Worm (Caenorhabditis elegans) whole organism, young adult: ENCODE data around the gene ergi-3.
A peak's percentile ranks its signal among the peaks of the same experiment; 100 is the strongest.

Experiments
- B0019.2 ChIP-seq: fragments of 200-800 bp; sonication (Bioruptor generic); conservative IDR thresholded peaks from 2 replicates; pipeline ENCODE4 v1.3.6; 2022; ENCODE audit warnings: missing genetic modification reagents, missing genetic modification characterization, missing compliant biosample characterization
- F10E7.11 ChIP-seq: sonication (generic microtip); optimal IDR thresholded peaks from 2 replicates; lab custom pipeline; 2017; ENCODE audit warnings: mild to moderate bottlenecking, missing genetic modification characterization, moderate library complexity, missing compliant biosample characterization
- F22D6.2 ChIP-seq: sonication (generic microtip); optimal IDR thresholded peaks from 2 replicates; lab custom pipeline; 2016; ENCODE audit warnings: mild to moderate bottlenecking, missing genetic modification characterization, missing compliant biosample characterization
- F33H1.4 ChIP-seq: fragments of 200-800 bp; sonication (Bioruptor generic); IDR thresholded peaks from 2 replicates; pipeline ENCODE4 v1.3.6; 2022; ENCODE audit warnings: missing genetic modification reagents, missing genetic modification characterization, missing compliant biosample characterization
- F52B5.7 ChIP-seq: sonication (generic microtip); optimal IDR thresholded peaks from 2 replicates; lab custom pipeline; 2016; ENCODE audit warnings: mild to moderate bottlenecking, missing genetic modification characterization, missing compliant biosample characterization
- F55B11.4 ChIP-seq: sonication (generic microtip); optimal IDR thresholded peaks from 2 replicates; lab custom pipeline; 2016; ENCODE audit warnings: missing compliant biosample characterization, missing genetic modification characterization, borderline replicate concordance; ENCODE audit not compliant: insufficient read depth
- K11D2.4 ChIP-seq: fragments of 200-800 bp; sonication (Bioruptor generic); IDR thresholded peaks from 2 replicates; pipeline ENCODE4 v1.3.6; 2022; ENCODE audit warnings: missing genetic modification reagents, missing genetic modification characterization, missing compliant biosample characterization
- K12H6.12 ChIP-seq: fragments of 200-800 bp; sonication (Bioruptor generic); optimal IDR thresholded peaks from 2 replicates; lab custom pipeline; 2018; ENCODE audit warnings: mild to moderate bottlenecking, missing genetic modification characterization, missing compliant biosample characterization
- Y53F4B.3 ChIP-seq: fragments of 200-800 bp; sonication (Bioruptor generic); IDR thresholded peaks from 2 replicates; pipeline ENCODE4 v1.3.6; 2022; ENCODE audit warnings: missing genetic modification reagents, missing genetic modification characterization, missing compliant biosample characterization
- Y56A3A.18 ChIP-seq: fragments of 200-800 bp; sonication (Bioruptor generic); IDR thresholded peaks from 2 replicates; pipeline ENCODE4 v1.3.6; 2022; ENCODE audit warnings: missing genetic modification reagents, missing genetic modification characterization, missing compliant biosample characterization
- Y67H2A.10 ChIP-seq: fragments of 200-800 bp; sonication (Bioruptor generic); conservative IDR thresholded peaks from 2 replicates; pipeline ENCODE4 v1.3.6; 2022; ENCODE audit warnings: missing genetic modification reagents, missing genetic modification characterization, missing compliant biosample characterization
- akir-1 ChIP-seq: fragments of 200-800 bp; sonication (Bioruptor generic); optimal IDR thresholded peaks from 2 replicates; lab custom pipeline; 2018; ENCODE audit warnings: mild to moderate bottlenecking, missing genetic modification characterization, moderate library complexity, missing compliant biosample characterization
- athp-1 ChIP-seq: sonication (generic microtip); optimal IDR thresholded peaks from 2 replicates; lab custom pipeline; 2017; ENCODE audit warnings: mild to moderate bottlenecking, missing genetic modification characterization, missing compliant biosample characterization
- ccch-3 ChIP-seq: fragments of 200-800 bp; sonication (Bioruptor generic); optimal IDR thresholded peaks from 2 replicates; lab custom pipeline; 2018; ENCODE audit warnings: mild to moderate bottlenecking, missing genetic modification characterization, missing compliant biosample characterization
- cebp-1 ChIP-seq, 2 experiments: fragments of 200-800 bp in 1 of 2; sonication (Bioruptor generic) in 1 of 2; sonication (generic microtip) in 1 of 2; IDR thresholded peaks in 1 of 2; optimal IDR thresholded peaks in 1 of 2; 2 replicates each; pipeline versions ENCODE4 v1.3.6 to Lab custom; 2017 to 2022; ENCODE audit warnings: missing compliant biosample characterization in 2 of 2, missing genetic modification characterization in 2 of 2, mild to moderate bottlenecking in 1 of 2, missing genetic modification reagents in 1 of 2, moderate library complexity in 1 of 2
- cebp-2 ChIP-seq: fragments of 200-800 bp; sonication (Bioruptor generic); IDR thresholded peaks from 2 replicates; pipeline ENCODE4 v1.3.6; 2022; ENCODE audit warnings: missing genetic modification characterization, missing compliant biosample characterization
- ceh-91 ChIP-seq: fragments of 200-800 bp; sonication (Bioruptor generic); IDR thresholded peaks from 2 replicates; pipeline ENCODE4 v1.3.6; 2022; ENCODE audit warnings: missing genetic modification reagents, missing genetic modification characterization, missing compliant biosample characterization
- egl-18 ChIP-seq: fragments of 200-800 bp; sonication (Bioruptor generic); IDR thresholded peaks from 2 replicates; pipeline ENCODE4 v1.3.6; 2022; ENCODE audit warnings: missing genetic modification reagents, missing genetic modification characterization, missing compliant biosample characterization
- fkh-3 ChIP-seq: sonication (generic microtip); optimal IDR thresholded peaks from 2 replicates; lab custom pipeline; 2016; ENCODE audit warnings: mild to moderate bottlenecking, missing genetic modification characterization, missing compliant biosample characterization
- him-1 ChIP-seq: sonication (generic microtip); optimal IDR thresholded peaks from 2 replicates; lab custom pipeline; 2016; ENCODE audit warnings: missing genotype, missing genetic modification reagents, missing genetic modification characterization, missing compliant biosample characterization
- hmg-20 ChIP-seq: fragments of 200-800 bp; sonication (Bioruptor generic); IDR thresholded peaks from 2 replicates; pipeline ENCODE4 v1.3.6; 2022; ENCODE audit warnings: missing genetic modification reagents, missing genetic modification characterization, missing compliant biosample characterization
- lag-1 ChIP-seq: fragments of 200-800 bp; sonication (Bioruptor generic); IDR thresholded peaks from 2 replicates; pipeline ENCODE4 v1.3.6; 2022; ENCODE audit warnings: missing genetic modification reagents, missing genetic modification characterization, missing compliant biosample characterization
- lin-26 ChIP-seq: fragments of 200-800 bp; sonication (Bioruptor generic); IDR thresholded peaks from 2 replicates; pipeline ENCODE4 v1.3.6; 2022; ENCODE audit warnings: missing genetic modification reagents, missing genetic modification characterization, missing compliant biosample characterization
- lin-40 ChIP-seq: sonication (generic microtip); optimal IDR thresholded peaks from 2 replicates; lab custom pipeline; 2016; ENCODE audit warnings: missing genetic modification characterization, mild to moderate bottlenecking, missing compliant biosample characterization, missing genotype, missing genetic modification reagents
- lin-54 ChIP-seq: fragments of 200-800 bp; sonication (Bioruptor generic); optimal IDR thresholded peaks from 2 replicates; lab custom pipeline; 2018; ENCODE audit warnings: mild to moderate bottlenecking, missing genetic modification characterization, missing compliant biosample characterization
- lir-1 ChIP-seq: fragments of 200-800 bp; sonication (Bioruptor generic); conservative IDR thresholded peaks from 2 replicates; pipeline ENCODE4 v1.3.6; 2022; ENCODE audit warnings: missing genetic modification reagents, missing genetic modification characterization, missing compliant biosample characterization
- madf-10 ChIP-seq: sonication (generic microtip); optimal IDR thresholded peaks from 2 replicates; lab custom pipeline; 2016; ENCODE audit warnings: mild to moderate bottlenecking, missing genetic modification characterization, missing compliant biosample characterization
- madf-6 ChIP-seq: fragments of 200-800 bp; sonication (Bioruptor generic); IDR thresholded peaks from 2 replicates; pipeline ENCODE4 v1.3.6; 2022; ENCODE audit warnings: missing genetic modification reagents, missing genetic modification characterization, missing compliant biosample characterization
- mes-4 ChIP-seq: sonication (generic microtip); optimal IDR thresholded peaks from 2 replicates; lab custom pipeline; 2016; ENCODE audit warnings: missing genotype, missing genetic modification characterization, missing compliant biosample characterization
- mxl-1 ChIP-seq: sonication (generic microtip); optimal IDR thresholded peaks from 2 replicates; lab custom pipeline; 2016; ENCODE audit warnings: missing genetic modification characterization, missing compliant biosample characterization
- nfya-1 ChIP-seq: sonication (generic microtip); optimal IDR thresholded peaks from 2 replicates; lab custom pipeline; 2017; ENCODE audit warnings: antibody characterized with exemption, missing compliant biosample characterization, missing genetic modification characterization, borderline replicate concordance; ENCODE audit not compliant: insufficient read depth
- nfyb-1 ChIP-seq: fragments of 200-800 bp; sonication (Bioruptor generic); IDR thresholded peaks from 2 replicates; pipeline ENCODE4 v1.3.6; 2022; ENCODE audit warnings: missing genetic modification reagents, missing genetic modification characterization, missing compliant biosample characterization
- pbrm-1 ChIP-seq: fragments of 200-800 bp; sonication (Bioruptor generic); IDR thresholded peaks from 2 replicates; pipeline ENCODE4 v1.3.6; 2022; ENCODE audit warnings: missing genetic modification reagents, missing genetic modification characterization, missing compliant biosample characterization
- rec-8 ChIP-seq, 2 experiments: sonication (generic microtip); optimal IDR thresholded peaks; 2 replicates each; lab custom pipeline; 2016; ENCODE audit warnings: mild to moderate bottlenecking in 2 of 2, missing genetic modification characterization in 2 of 2, missing genetic modification reagents in 2 of 2, missing genotype in 2 of 2, missing biosample characterization in 1 of 2, missing compliant biosample characterization in 1 of 2, moderate library complexity in 1 of 2
- rpc-1 ChIP-seq, 2 experiments: fragments of 150-350 bp in 1 of 2; sonication (generic microtip) in 1 of 2; optimal IDR thresholded peaks; 2 replicates each; lab custom pipeline; 2014 to 2018; ENCODE audit warnings: missing biosample characterization in 1 of 2, missing genetic modification characterization in 1 of 2, missing genetic modification reagents in 1 of 2, missing genotype in 1 of 2
- sdz-38 ChIP-seq: sonication (generic microtip); optimal IDR thresholded peaks from 2 replicates; lab custom pipeline; 2016; ENCODE audit warnings: missing genotype, missing genetic modification characterization, missing compliant biosample characterization
- snpc-1.3 ChIP-seq: sonication (generic microtip); optimal IDR thresholded peaks from 2 replicates; lab custom pipeline; 2017; ENCODE audit warnings: missing genetic modification characterization, mild to moderate bottlenecking, missing compliant biosample characterization, antibody characterized with exemption, moderate library complexity, missing genotype, missing genetic modification reagents; ENCODE audit not compliant: insufficient read depth
- snpc-4 ChIP-seq, 5 experiments: fragments of 150-350 bp in 1 of 5; sonication (generic microtip) in 4 of 5; optimal IDR thresholded peaks; 2 replicates each; lab custom pipeline; 2014 to 2018; ENCODE audit warnings: missing genetic modification characterization in 5 of 5, missing biosample characterization in 3 of 5, antibody characterized with exemption in 2 of 5, mild to moderate bottlenecking in 2 of 5, missing compliant biosample characterization in 2 of 5, missing genotype in 2 of 5, moderate library complexity in 2 of 5, missing genetic modification reagents in 1 of 5
- somi-1 ChIP-seq: fragments of 200-800 bp; sonication (Bioruptor generic); optimal IDR thresholded peaks from 2 replicates; lab custom pipeline; 2018; ENCODE audit warnings: mild to moderate bottlenecking, missing genetic modification characterization, missing compliant biosample characterization
- tbp1 ChIP-seq: fragments of 200-800 bp; sonication (Bioruptor generic); optimal IDR thresholded peaks from 2 replicates; lab custom pipeline; 2018; ENCODE audit warnings: mild to moderate bottlenecking, missing genetic modification characterization, missing compliant biosample characterization
- unc-62 ChIP-seq: fragments of 150-350 bp; optimal IDR thresholded peaks from 2 replicates; lab custom pipeline; 2014; ENCODE audit warnings: missing biosample characterization, missing genetic modification reagents, missing genetic modification characterization
- zfh-2 ChIP-seq: fragments of 200-800 bp; sonication (Bioruptor generic); conservative IDR thresholded peaks from 2 replicates; pipeline ENCODE4 v1.3.6; 2022; ENCODE audit warnings: missing genetic modification reagents, missing genetic modification characterization, missing compliant biosample characterization
- zim-3 ChIP-seq: sonication (generic microtip); optimal IDR thresholded peaks from 2 replicates; lab custom pipeline; 2017; ENCODE audit warnings: mild to moderate bottlenecking, missing genetic modification characterization, moderate library complexity, missing compliant biosample characterization
- ztf-28 ChIP-seq: fragments of 200-800 bp; sonication (Bioruptor generic); IDR thresholded peaks from 2 replicates; pipeline ENCODE4 v1.3.6; 2022; ENCODE audit warnings: missing genetic modification reagents, missing genetic modification characterization, missing compliant biosample characterization

The ergi-3 gene

ce11 chrX:15607498-15608019 is 9.0 kb downstream of the ergi-3 start, which contains the start of gene nipi-3 (continued):
- TF ChIP-seq F10E7.11 (tag; lab: Kevin White, UChicago) (no peak), mes-4 (tag; lab: Kevin White, UChicago) (no peak), hmg-20 (GFP tag; lab: Robert Waterston, UW) (0 out of 2 replicates have a peak, but pooled peaks have one; percentile 35), Y67H2A.10 (GFP tag; lab: Robert Waterston, UW) (0 out of 2 replicates have a peak, but pooled peaks have one; percentile 17), rpc-1 (optimal IDR thresholded peaks at IDR 0.05; lab: Kevin White, UChicago) (no peak), rpc-1 (tag; optimal IDR thresholded peaks at IDR 0.05; lab: Kevin White, UChicago) (no peak), K12H6.12 (peak; percentile 92), nfya-1 (tag; lab: Kevin White, UChicago) (no peak), lin-54 (GFP tag; lab: Kevin White, UChicago) (peak; percentile 53), K11D2.4 (GFP tag; lab: Robert Waterston, UW) (peak; percentile 95), cebp-2 (GFP tag; lab: Robert Waterston, UW) (no peak), F22D6.2 (tag; lab: Kevin White, UChicago) (peak; percentile 61), B0019.2 (GFP tag; lab: Robert Waterston, UW) (no peak), Y56A3A.18 (GFP tag; lab: Robert Waterston, UW) (peak; percentile 69; the same call in 1 of the 2 replicates), ccch-3 (GFP tag; lab: Kevin White, UChicago) (no peak), zim-3 (tag; lab: Kevin White, UChicago) (no peak), unc-62 (GFP tag; lab: Kevin White, UChicago) (peak; percentile 93), fkh-3 (no peak), F52B5.7 (no peak), sdz-38 (tag; lab: Kevin White, UChicago) (no peak), egl-18 (GFP tag; lab: Robert Waterston, UW) (no peak), F33H1.4 (GFP tag; lab: Robert Waterston, UW) (no peak), athp-1 (tag; lab: Kevin White, UChicago) (no peak), madf-6 (no peak), ztf-28 (no peak), lin-26 (GFP tag; lab: Robert Waterston, UW) (peak; percentile 83), him-1 (no peak), Y53F4B.3 (GFP tag; lab: Robert Waterston, UW) (no peak), snpc-1.3 (tag; lab: Kevin White, UChicago) (no peak), snpc-4 (GFP tag; optimal IDR thresholded peaks at IDR 0.05; lab: Kevin White, UChicago) (peak; percentile 18), snpc-4 (tag; optimal IDR thresholded peaks at IDR 0.05; lab: Kevin White, UChicago) (peak; percentile 13 to 74 (median 66)), madf-10 (tag; lab: Kevin White, UChicago) (peak; percentile 90)

ce11 chrX:15606585-15607276 is 9.8 kb downstream of the ergi-3 start, which contains the start of gene rab-14:
TSS of gene rab-14 (minus strand) at chrX:15606635.
- TF ChIP-seq lir-1 (GFP tag; lab: Robert Waterston, UW): no peak
- no peak for TF ChIP-seq rec-8 (tag; optimal IDR thresholded peaks at IDR 0.05; lab: Kevin White, UChicago)
- no peak for TF ChIP-seq ceh-91 (GFP tag; lab: Robert Waterston, UW)
- peak; percentile 32 for TF ChIP-seq tbp1 (GFP tag; lab: Kevin White, UChicago)
- no peak for TF ChIP-seq lin-26 (GFP tag; lab: Robert Waterston, UW)
- TF ChIP-seq K11D2.4 (GFP tag; lab: Robert Waterston, UW): peak; percentile 53; the same call in 1 of the 2 replicates
- no peak for TF ChIP-seq lag-1
- no peak for TF ChIP-seq B0019.2 (GFP tag; lab: Robert Waterston, UW)
- TF ChIP-seq F55B11.4 (tag; lab: Kevin White, UChicago): no peak
- peak; percentile 93 for TF ChIP-seq zfh-2 (GFP tag; lab: Robert Waterston, UW)
- peak; percentile 16 for TF ChIP-seq lin-40 (tag; lab: Kevin White, UChicago)
- TF ChIP-seq nfyb-1: peak; percentile 80
- no peak for TF ChIP-seq akir-1 (GFP tag; lab: Kevin White, UChicago)
- TF ChIP-seq pbrm-1 (GFP tag; lab: Robert Waterston, UW): peak; percentile 33; the same call in 1 of the 2 replicates
- TF ChIP-seq somi-1 (GFP tag; lab: Kevin White, UChicago): peak; percentile 51
- 0 out of 2 replicates have a peak, but pooled peaks have one; percentile 21 for TF ChIP-seq madf-6
- TF ChIP-seq cebp-1 (GFP tag; IDR thresholded peaks at IDR 0.05; lab: Robert Waterston, UW): peak; percentile 82
- TF ChIP-seq cebp-1 (tag; optimal IDR thresholded peaks at IDR 0.05; lab: Kevin White, UChicago): no peak
- TF ChIP-seq mxl-1: no peak
